Worm (Caenorhabditis elegans): ENCODE results near the gene dep-1.

ce11 chrII:9021625-9022024 is 2.0 kb upstream of the dep-1 start:
- TF ChIP-seq fos-1 (tag; optimal IDR thresholded peaks at IDR 0.05) (no peak), unc-39 (tag; optimal IDR thresholded peaks at IDR 0.05) (no peak), nhr-237 (tag; optimal IDR thresholded peaks at IDR 0.05) (no peak), aly-2 (tag; optimal IDR thresholded peaks at IDR 0.05) (no peak)

All from whole organism, L3 larva.